Worm (Caenorhabditis elegans): ENCODE results near the gene sws-1.

DNA sequence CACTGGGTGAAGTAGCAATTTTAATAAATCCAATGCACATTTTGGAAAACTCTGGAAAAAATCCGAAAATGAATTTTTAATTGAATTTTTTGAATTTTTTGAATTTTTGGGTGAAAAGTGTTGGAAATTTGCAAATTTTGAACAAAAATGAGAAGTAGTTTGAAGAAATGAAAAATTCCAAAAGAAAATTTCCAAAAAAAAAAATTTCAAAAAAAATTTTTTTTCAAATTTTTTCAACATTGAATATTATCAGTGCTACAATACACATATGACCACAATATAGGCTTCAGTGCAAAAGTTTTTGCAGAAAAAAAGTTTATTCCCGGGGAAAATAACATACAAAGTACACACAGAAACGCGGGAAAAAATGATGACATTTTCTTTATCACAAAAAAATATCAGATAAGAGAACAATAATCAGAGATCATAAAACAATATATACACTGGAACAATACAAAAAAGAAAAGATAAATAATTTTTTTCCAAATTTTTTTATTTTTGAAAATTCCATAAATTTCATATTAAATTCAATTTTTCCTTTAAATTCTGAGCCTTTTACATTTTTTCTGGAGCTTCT lies 23.9 kb downstream of the sws-1 start, which contains the start of gene hrg-10:
- no peak for TF ChIP-seq blmp-1 (tag; optimal IDR thresholded peaks at IDR 0.05)
- no peak for TF ChIP-seq nhr-84 (tag; optimal IDR thresholded peaks at IDR 0.05)
- TF ChIP-seq efl-3 (GFP tag; optimal IDR thresholded peaks at IDR 0.05): no peak
- TF ChIP-seq aha-1 (tag; optimal IDR thresholded peaks at IDR 0.05): no peak

Measured in whole organism, L1 larva.